Fruit fly (Drosophila melanogaster) whole organism, embryonic: ENCODE results near the gene Cyp310a1.

Experiments used
- Ada2b ChIP-seq: fragments of 200-800 bp; sonication (Bioruptor generic); IDR thresholded peaks from 2 replicates; pipeline ENCODE4 v1.3.6; 2022; ENCODE audit warnings: missing biosample characterization, missing genetic modification characterization
- Adf1 ChIP-seq: fragments of 200-800 bp; sonication (Bioruptor generic); IDR thresholded peaks from 2 replicates; pipeline ENCODE4 v1.3.6; 2022; ENCODE audit warnings: missing biosample characterization, missing genetic modification characterization
- CG10209 ChIP-seq: fragments of 200-800 bp; sonication (Bioruptor generic); optimal IDR thresholded peaks from 3 replicates; lab custom pipeline; 2017; ENCODE audit warnings: missing biosample characterization, mild to moderate bottlenecking, missing genetic modification characterization, missing genetic modification reagents
- CG11093 ChIP-seq: fragments of 200-800 bp; sonication (Bioruptor generic); IDR thresholded peaks from 3 replicates; pipeline ENCODE4 v1.3.6; 2022; ENCODE audit warnings: missing biosample characterization, missing genetic modification characterization
- CG11560 ChIP-seq: fragments of 200-800 bp; sonication (Bioruptor generic); IDR thresholded peaks from 3 replicates; pipeline ENCODE4 v1.3.6; 2022; ENCODE audit warnings: missing biosample characterization, missing genetic modification characterization
- CG12659 ChIP-seq: fragments of 200-800 bp; sonication (Bioruptor generic); optimal IDR thresholded peaks from 3 replicates; lab custom pipeline; 2017; ENCODE audit warnings: mild to moderate bottlenecking, missing biosample characterization, missing genetic modification reagents, missing genetic modification characterization
- CG13123 ChIP-seq: fragments of 200-800 bp; sonication (Bioruptor generic); optimal IDR thresholded peaks from 2 replicates; lab custom pipeline; 2016; ENCODE audit warnings: missing biosample characterization, missing genetic modification characterization
- CG14014 ChIP-seq: fragments of 200-800 bp; sonication (Bioruptor generic); IDR thresholded peaks from 2 replicates; pipeline ENCODE4 v1.3.6; 2022; ENCODE audit warnings: missing biosample characterization, missing genetic modification characterization
- CG14965 ChIP-seq: fragments of 200-800 bp; sonication (Bioruptor generic); optimal IDR thresholded peaks from 2 replicates; lab custom pipeline; 2016; ENCODE audit warnings: missing biosample characterization, missing genetic modification characterization, borderline replicate concordance
- CG15601 ChIP-seq: fragments of 200-800 bp; sonication (Bioruptor generic); optimal IDR thresholded peaks from 3 replicates; lab custom pipeline; 2019; ENCODE audit warnings: missing biosample characterization, mild to moderate bottlenecking, missing genetic modification characterization, moderate library complexity
- CG15696 ChIP-seq: fragments of 200-800 bp; sonication (Bioruptor generic); optimal IDR thresholded peaks from 2 replicates; lab custom pipeline; 2019; ENCODE audit warnings: missing biosample characterization, mild to moderate bottlenecking, missing genetic modification characterization, moderate library complexity
- CG16863 ChIP-seq: fragments of 200-800 bp; sonication (Bioruptor generic); optimal IDR thresholded peaks from 3 replicates; lab custom pipeline; 2016; ENCODE audit warnings: missing biosample characterization, missing genetic modification characterization
- CG17328 ChIP-seq: fragments of 200-800 bp; sonication (Bioruptor generic); IDR thresholded peaks from 2 replicates; pipeline ENCODE4 v1.3.6; 2022; ENCODE audit warnings: missing biosample characterization, missing genetic modification characterization
- CG2129 ChIP-seq: fragments of 200-800 bp; sonication (Bioruptor generic); IDR thresholded peaks from 2 replicates; pipeline ENCODE4 v1.3.6; 2022; ENCODE audit warnings: missing biosample characterization, missing genetic modification characterization; ENCODE audit not compliant: partially characterized antibody
- CG2889 ChIP-seq: fragments of 200-800 bp; sonication (Bioruptor generic); IDR thresholded peaks from 3 replicates; pipeline ENCODE4 v1.3.6; 2022; ENCODE audit warnings: missing biosample characterization, missing genetic modification characterization
- CG3281 ChIP-seq: fragments of 200-800 bp; sonication (Bioruptor generic); optimal IDR thresholded peaks from 3 replicates; lab custom pipeline; 2017; ENCODE audit warnings: missing biosample characterization, mild to moderate bottlenecking, missing genetic modification characterization
- CG33213 ChIP-seq: fragments of 200-800 bp; sonication (Bioruptor generic); optimal IDR thresholded peaks from 3 replicates; lab custom pipeline; 2016; ENCODE audit warnings: missing biosample characterization, missing genetic modification characterization
- CG6175 ChIP-seq: fragments of 200-800 bp; sonication (Bioruptor generic); IDR thresholded peaks from 3 replicates; pipeline ENCODE4 v1.3.6; 2022; ENCODE audit warnings: missing biosample characterization, missing genetic modification characterization
- CG6689 ChIP-seq: fragments of 200-800 bp; sonication (Bioruptor generic); IDR thresholded peaks from 2 replicates; pipeline ENCODE4 v1.3.6; 2022; ENCODE audit warnings: missing biosample characterization, missing genetic modification characterization
- CG8944 ChIP-seq: fragments of 200-800 bp; sonication (Bioruptor generic); optimal IDR thresholded peaks from 3 replicates; lab custom pipeline; 2016; ENCODE audit warnings: missing biosample characterization, missing genetic modification characterization
- CG9876 ChIP-seq: fragments of 200-800 bp; sonication (Bioruptor generic); optimal IDR thresholded peaks from 2 replicates; lab custom pipeline; 2016; ENCODE audit warnings: missing biosample characterization, missing genetic modification characterization
- CkIIα-i1 ChIP-seq: fragments of 200-800 bp; sonication (Bioruptor generic); IDR thresholded peaks from 2 replicates; pipeline ENCODE4 v1.3.6; 2022; ENCODE audit warnings: missing biosample characterization, missing genetic modification characterization
- Dfd ChIP-seq, 2 experiments: fragments of >200 bp; optimal IDR thresholded peaks; 2 replicates each; lab custom pipeline; 2017; ENCODE audit warnings: missing biosample characterization in 2 of 2, missing genetic modification characterization in 2 of 2
- Drgx ChIP-seq: fragments of 200-800 bp; sonication (Bioruptor generic); IDR thresholded peaks from 2 replicates; pipeline ENCODE4 v1.3.6; 2022; ENCODE audit warnings: missing biosample characterization, missing genetic modification characterization
- HHEX ChIP-seq: fragments of 200-800 bp; sonication (Bioruptor generic); optimal IDR thresholded peaks from 3 replicates; lab custom pipeline; 2017; ENCODE audit warnings: missing biosample characterization, mild to moderate bottlenecking, missing genetic modification characterization, missing genetic modification reagents
- HLH54F ChIP-seq: fragments of 200-800 bp; sonication (Bioruptor generic); optimal IDR thresholded peaks from 3 replicates; lab custom pipeline; 2016; ENCODE audit warnings: missing biosample characterization, missing genetic modification characterization
- HLHmδ ChIP-seq: fragments of 200-800 bp; sonication (Bioruptor generic); optimal IDR thresholded peaks from 2 replicates; lab custom pipeline; 2018; ENCODE audit warnings: missing biosample characterization, mild to moderate bottlenecking, missing genetic modification characterization, moderate library complexity
- HmgZ ChIP-seq: fragments of 200-800 bp; sonication (Bioruptor generic); optimal IDR thresholded peaks from 2 replicates; lab custom pipeline; 2018; ENCODE audit warnings: missing biosample characterization, mild to moderate bottlenecking, missing genetic modification characterization
- Hr3 ChIP-seq: fragments of 200-800 bp; sonication (Bioruptor generic); optimal IDR thresholded peaks from 3 replicates; lab custom pipeline; 2016; ENCODE audit warnings: missing biosample characterization, missing genetic modification characterization
- Mrtf ChIP-seq: fragments of 200-800 bp; sonication (Bioruptor generic); IDR thresholded peaks from 3 replicates; pipeline ENCODE4 v1.3.6; 2022; ENCODE audit warnings: missing biosample characterization, missing genetic modification characterization
- Vsx1 ChIP-seq: fragments of 200-800 bp; sonication (Bioruptor generic); optimal IDR thresholded peaks from 2 replicates; lab custom pipeline; 2017; ENCODE audit warnings: missing biosample characterization, mild to moderate bottlenecking, missing genetic modification characterization, missing genetic modification reagents
- al ChIP-seq: fragments of 200-800 bp; sonication (Bioruptor generic); IDR thresholded peaks from 2 replicates; pipeline ENCODE4 v1.3.6; 2022; ENCODE audit warnings: missing biosample characterization, missing genetic modification characterization
- amos ChIP-seq: fragments of 200-800 bp; sonication (Bioruptor generic); IDR thresholded peaks from 2 replicates; pipeline ENCODE4 v1.3.6; 2022; ENCODE audit warnings: missing biosample characterization, missing genetic modification characterization; ENCODE audit not compliant: partially characterized antibody
- aop ChIP-seq: fragments of 200-800 bp; sonication (Bioruptor generic); IDR thresholded peaks from 2 replicates; pipeline ENCODE4 v1.3.6; 2022; ENCODE audit warnings: missing biosample characterization, missing genetic modification characterization
- bab2 ChIP-seq: fragments of 200-800 bp; sonication (Bioruptor generic); optimal IDR thresholded peaks from 2 replicates; lab custom pipeline; 2016; ENCODE audit warnings: missing biosample characterization, missing genetic modification characterization
- chinmo ChIP-seq: fragments of 200-800 bp; sonication (Bioruptor generic); IDR thresholded peaks from 4 replicates; pipeline ENCODE4 v1.3.6; 2022; ENCODE audit warnings: missing biosample characterization, missing genetic modification characterization; ENCODE audit not compliant: partially characterized antibody
- gsb ChIP-seq: fragments of 200-800 bp; sonication (Bioruptor generic); IDR thresholded peaks from 2 replicates; pipeline ENCODE4 v1.3.6; 2022; ENCODE audit warnings: missing biosample characterization, missing genetic modification characterization
- h ChIP-seq: fragments of >200 bp; optimal IDR thresholded peaks from 2 replicates; lab custom pipeline; 2017
- her ChIP-seq: fragments of 200-800 bp; sonication (Bioruptor generic); optimal IDR thresholded peaks from 2 replicates; lab custom pipeline; 2016; ENCODE audit warnings: missing biosample characterization, missing genetic modification characterization
- jing ChIP-seq: fragments of 200-800 bp; sonication (Bioruptor generic); optimal IDR thresholded peaks from 2 replicates; lab custom pipeline; 2018; ENCODE audit warnings: missing biosample characterization, mild to moderate bottlenecking, missing genetic modification characterization
- nau ChIP-seq: fragments of 200-800 bp; sonication (Bioruptor generic); optimal IDR thresholded peaks from 3 replicates; lab custom pipeline; 2017; ENCODE audit warnings: missing biosample characterization, mild to moderate bottlenecking, missing genetic modification characterization, missing genetic modification reagents
- otp ChIP-seq: fragments of 200-800 bp; sonication (Bioruptor generic); IDR thresholded peaks from 3 replicates; pipeline ENCODE4, ENCODE4 v1.3.6; 2022; ENCODE audit warnings: missing biosample characterization, missing genetic modification characterization
- sens ChIP-seq: fragments of 200-800 bp; sonication (Bioruptor generic); peaks from one replicate; lab custom pipeline; 2016; ENCODE audit warnings: missing biosample characterization, missing genetic modification characterization
- shn ChIP-seq: fragments of 200-800 bp; sonication (Bioruptor generic); optimal IDR thresholded peaks from 3 replicates; lab custom pipeline; 2016; ENCODE audit warnings: missing biosample characterization, missing genetic modification characterization
- sisA ChIP-seq: fragments of 200-800 bp; sonication (Bioruptor generic); IDR thresholded peaks from 2 replicates; pipeline ENCODE4 v1.3.6; 2022; ENCODE audit warnings: missing biosample characterization, missing genetic modification characterization
- so ChIP-seq: fragments of 200-800 bp; sonication (Bioruptor generic); IDR thresholded peaks from 3 replicates; pipeline ENCODE4 v1.3.6; 2022; ENCODE audit warnings: missing biosample characterization, missing genetic modification characterization
- stc ChIP-seq: fragments of 200-800 bp; sonication (Bioruptor generic); IDR thresholded peaks from 2 replicates; pipeline ENCODE4 v1.3.6; 2022; ENCODE audit warnings: missing biosample characterization, missing genetic modification characterization
- tll ChIP-seq, 2 experiments: fragments of 200-800 bp in 1 of 2; fragments of >200 bp in 1 of 2; sonication (Bioruptor generic) in 1 of 2; optimal IDR thresholded peaks; 2 replicates each; lab custom pipeline; 2017 to 2019; ENCODE audit warnings: missing biosample characterization in 2 of 2, missing genetic modification characterization in 2 of 2, mild to moderate bottlenecking in 1 of 2, moderate library complexity in 1 of 2
- z ChIP-seq: fragments of 200-800 bp; sonication (Bioruptor generic); IDR thresholded peaks from 3 replicates; pipeline ENCODE4 v1.3.6; 2022; ENCODE audit warnings: missing biosample characterization, missing genetic modification characterization

Gene Cyp310a1

DNA sequence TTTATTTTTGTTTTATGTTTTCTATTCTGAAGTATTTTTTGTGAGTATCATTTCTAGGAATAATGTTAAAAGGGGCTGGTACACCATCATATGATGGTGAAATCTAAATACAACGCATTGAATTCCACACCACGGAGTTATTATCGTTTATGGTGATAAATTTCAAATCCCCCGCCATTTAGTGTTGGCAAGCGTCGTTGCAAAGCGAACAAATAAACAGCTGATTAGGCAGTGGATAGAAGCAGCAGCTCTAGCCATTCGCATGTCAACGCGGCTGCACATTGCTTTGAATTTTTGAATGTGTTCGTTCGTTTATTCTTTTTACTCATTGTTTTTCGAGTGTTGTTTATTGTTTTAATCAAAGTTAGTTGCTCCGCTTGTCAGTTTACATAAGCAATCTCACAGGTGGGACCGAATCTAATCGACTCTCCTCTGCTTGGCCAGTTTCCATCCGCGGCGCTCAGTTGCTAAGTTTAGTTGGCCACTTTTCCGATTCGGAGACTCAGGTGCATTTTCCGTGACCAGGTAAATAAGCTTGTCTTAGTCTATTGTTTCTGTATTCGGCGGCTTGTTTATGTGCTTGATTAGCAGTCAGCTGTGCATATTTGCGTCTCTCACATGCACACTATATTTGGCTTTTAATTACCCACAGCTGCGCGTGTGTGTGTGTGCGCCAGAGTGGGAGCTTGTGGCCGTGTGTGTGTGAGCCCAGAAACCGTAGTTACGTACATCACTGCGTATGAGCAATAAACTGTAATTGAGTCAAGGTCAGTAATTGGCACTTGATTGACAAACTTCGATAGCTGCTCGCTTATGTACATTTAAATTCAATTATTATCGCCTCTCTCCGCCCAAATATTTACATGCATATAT is 24.4 kb upstream of the Cyp310a1 start, which contains the start of the genes Mst36Fa and CG31751 (continued):
- TF ChIP-seq CkIIα-i1 (GFP tag; lab: Robert Waterston, UW) (peak; percentile 49; the same call in 1 of the 2 replicates), nau (no peak), gsb (GFP tag; lab: Robert Waterston, UW) (peak; percentile 74), CG33213 (peak; percentile 53), Drgx (GFP tag; lab: Robert Waterston, UW) (no peak), CG15601 (peak; percentile 87), CG10209 (GFP tag; lab: Kevin White, UChicago) (peak; percentile 88), aop (GFP tag; lab: Robert Waterston, UW) (no peak), al (GFP tag; lab: Robert Waterston, UW) (no peak), z (GFP tag; lab: Robert Waterston, UW) (peak; percentile 50; the same call in 1 of the 3 replicates), CG14014 (GFP tag; lab: Robert Waterston, UW) (peak; percentile 85; the same call in 1 of the 2 replicates), CG13123 (GFP tag; lab: Kevin White, UChicago) (peak; percentile 79), so (GFP tag; lab: Robert Waterston, UW) (peak; percentile 71; the same call in 1 of the 3 replicates), her (GFP tag; lab: Kevin White, UChicago) (peak; percentile 80), bab2 (peak; percentile 83), stc (GFP tag; lab: Robert Waterston, UW) (peak; percentile 70), chinmo (GFP tag; lab: Robert Waterston, UW) (peak; percentile 80; the same call in 2 of the 4 replicates), CG16863 (GFP tag; lab: Kevin White, UChicago) (peak; percentile 82), CG15696 (tag; lab: Kevin White, UChicago) (peak; percentile 7), CG14965 (GFP tag; lab: Kevin White, UChicago) (peak; percentile 67), CG17328 (GFP tag; lab: Robert Waterston, UW) (0 out of 2 replicates have a peak, but pooled peaks have one; percentile 32), Mrtf (GFP tag; lab: Robert Waterston, UW) (peak; percentile 29; the same call in 1 of the 3 replicates), h (no peak), CG8944 (GFP tag; lab: Kevin White, UChicago) (peak; percentile 63), CG11560 (no peak), tll (GFP tag; optimal IDR thresholded peaks at IDR 0.05; lab: Kevin White, UChicago) (no peak), sens (peak; percentile 96), HLH54F (GFP tag; lab: Kevin White, UChicago) (peak; percentile 47), sisA (GFP tag; lab: Robert Waterston, UW) (no peak; the same call in 1 of the 2 replicates), Dfd (GFP tag; optimal IDR thresholded peaks at IDR 0.05; lab: Kevin White, UChicago) (no peak), HLHmδ (GFP tag; lab: Kevin White, UChicago) (peak; percentile 72), amos (no peak), HHEX (peak; percentile 92), CG11093 (GFP tag; lab: Robert Waterston, UW) (peak; percentile 44; the same call in 1 of the 3 replicates), otp (GFP tag; lab: Robert Waterston, UW) (peak; percentile 88; the same call in 2 of the 3 replicates), CG12659 (GFP tag; lab: Kevin White, UChicago) (peak; percentile 88), CG2889 (GFP tag; lab: Robert Waterston, UW) (no peak), CG6175 (peak; percentile 46; the same call in 1 of the 3 replicates), CG3281 (GFP tag; lab: Kevin White, UChicago) (peak; percentile 80), Vsx1 (peak; percentile 97), Ada2b (peak; percentile 68), CG9876 (GFP tag; lab: Kevin White, UChicago) (peak; percentile 50), CG6689 (GFP tag; lab: Robert Waterston, UW) (peak; percentile 40; the same call in 1 of the 2 replicates), shn (GFP tag; lab: Kevin White, UChicago) (peak; percentile 69), Hr3 (GFP tag; lab: Kevin White, UChicago) (peak; percentile 52), Adf1 (GFP tag; lab: Robert Waterston, UW) (peak; percentile 40; the same call in 1 of the 2 replicates), HmgZ (tag; lab: Kevin White, UChicago) (peak; percentile 68), CG2129 (GFP tag; lab: Robert Waterston, UW) (no peak), jing (GFP tag; lab: Kevin White, UChicago) (peak; percentile 39)
